Fruit fly (Drosophila melanogaster): ENCODE measurements around the gene Usp39.

Usp39 gene

dm6 chrX:18863748-18864482 is 5.9 kb downstream of the Usp39 start, which contains the start of the genes CG7326 and Dora (continued):
- TF ChIP-seq phol (tag; optimal IDR thresholded peaks at IDR 0.05) (peak; percentile 12), CG10321 (GFP tag; IDR thresholded peaks at IDR 0.05) (no peak), lbe (GFP tag; optimal IDR thresholded peaks at IDR 0.05) (peak; percentile 25), CG12299 (tag; optimal IDR thresholded peaks at IDR 0.05) (peak; percentile 16), knrl (GFP tag; IDR thresholded peaks at IDR 0.05; ENCODE audit: partially characterized antibody) (peak; percentile 86), Jarid2 (GFP tag; optimal IDR thresholded peaks at IDR 0.05) (peak; percentile 29), sc (optimal IDR thresholded peaks at IDR 0.05) (no peak), sc (GFP tag; optimal IDR thresholded peaks at IDR 0.05) (no peak), CG9215 (GFP tag; IDR thresholded peaks at IDR 0.05) (no peak), gro (GFP tag; optimal IDR thresholded peaks at IDR 0.05) (no peak), Dip3 (GFP tag; optimal IDR thresholded peaks at IDR 0.05) (no peak), CG17186 (GFP tag; optimal IDR thresholded peaks at IDR 0.05) (peak; percentile 63), CG15601 (tag; optimal IDR thresholded peaks at IDR 0.05) (peak; percentile 1), CG8765 (GFP tag; IDR thresholded peaks at IDR 0.05) (no peak), CG13894 (tag; optimal IDR thresholded peaks at IDR 0.05) (peak; percentile 35), Mrtf (GFP tag; IDR thresholded peaks at IDR 0.05) (no peak), CG4360 (GFP tag; IDR thresholded peaks at IDR 0.05) (peak; percentile 89), B-H2 (GFP tag; optimal IDR thresholded peaks at IDR 0.05) (peak; percentile 32), CG17829 (tag; optimal IDR thresholded peaks at IDR 0.05) (peak; percentile 43), CG8478 (optimal IDR thresholded peaks at IDR 0.05) (peak; percentile 92), CG12659 (GFP tag; optimal IDR thresholded peaks at IDR 0.05) (peak; percentile 75), MBD-R2 (GFP tag; IDR thresholded peaks at IDR 0.05) (peak; percentile 82), vvl (GFP tag; IDR thresholded peaks at IDR 0.05) (peak; percentile 26; the same call in 1 of the 2 replicates), CG14050 (GFP tag; IDR thresholded peaks at IDR 0.05) (no peak; the same call in 2 of the 3 replicates), Lhr (GFP tag; optimal IDR thresholded peaks at IDR 0.05) (peak; percentile 61), unpg (GFP tag; optimal IDR thresholded peaks at IDR 0.05) (peak; percentile 1), CG42726 (GFP tag; IDR thresholded peaks at IDR 0.05; ENCODE audit: partially characterized antibody) (peak; percentile 77; the same call in 1 of the 2 replicates), gfzf (GFP tag; optimal IDR thresholded peaks at IDR 0.05) (peak; percentile 90), pzg (GFP tag; optimal IDR thresholded peaks at IDR 0.05) (peak; percentile 97), dm (GFP tag; optimal IDR thresholded peaks at IDR 0.05) (peak; percentile 7), CG3281 (GFP tag; optimal IDR thresholded peaks at IDR 0.05) (peak; percentile 5), CG18262 (tag; optimal IDR thresholded peaks at IDR 0.05) (no peak), sens (GFP tag) (peak; percentile 37), Med (GFP tag) (peak; percentile 64), Fer1 (GFP tag; optimal IDR thresholded peaks at IDR 0.05) (peak; percentile 29), Opbp (GFP tag; IDR thresholded peaks at IDR 0.05; ENCODE audit: partially characterized antibody) (peak; percentile 91), CG3847 (GFP tag; IDR thresholded peaks at IDR 0.05) (0 out of 2 replicates have a peak, but pooled peaks have one; percentile 38), inv (GFP tag; IDR thresholded peaks at IDR 0.05; ENCODE audit: partially characterized antibody) (peak; percentile 80), CG1647 (GFP tag; optimal IDR thresholded peaks at IDR 0.05) (no peak), hb (GFP tag; IDR thresholded peaks at IDR 0.05; ENCODE audit: partially characterized antibody) (peak; percentile 87), CG1529 (GFP tag; optimal IDR thresholded peaks at IDR 0.05) (no peak), dmrt11E (tag; optimal IDR thresholded peaks at IDR 0.05) (peak; percentile 15), CG34422 (GFP tag; IDR thresholded peaks at IDR 0.05) (peak; percentile 67; the same call in 1 of the 3 replicates), chm (GFP tag; IDR thresholded peaks at IDR 0.05) (no peak), ato (GFP tag; IDR thresholded peaks at IDR 0.05; ENCODE audit: partially characterized antibody) (peak; percentile 94), CG15696 (tag; optimal IDR thresholded peaks at IDR 0.05) (no peak), nmo (GFP tag; optimal IDR thresholded peaks at IDR 0.05) (peak; percentile 15), aop (GFP tag; IDR thresholded peaks at IDR 0.05) (no peak), p53 (GFP tag; optimal IDR thresholded peaks at IDR 0.05) (peak; percentile 92)
